Fruit fly (Drosophila melanogaster) whole organism, wandering third instar larva: Measurements from ENCODE around the gene vrs.

ENCODE experiments used
- Dif ChIP-seq: fragments of 200-275, 200-300 bp; sonication (Bioruptor generic); optimal IDR thresholded peaks from 2 replicates; lab custom pipeline; 2018; ENCODE audit warnings: missing biosample characterization, missing genetic modification characterization; ENCODE audit not compliant: partially characterized antibody
- Hr78 ChIP-seq: fragments of >200 bp; optimal IDR thresholded peaks from 2 replicates; lab custom pipeline; 2017; ENCODE audit warnings: missing biosample characterization, missing genetic modification characterization
- Rel ChIP-seq, 2 experiments: fragments of 200-800 bp; sonication (Bioruptor generic) in 1 of 2; optimal IDR thresholded peaks; 2 replicates in 1 of 2; 3 replicates in 1 of 2; lab custom pipeline; 2016 to 2019; ENCODE audit warnings: mild to moderate bottlenecking in 2 of 2, missing biosample characterization in 2 of 2, missing genetic modification characterization in 2 of 2, moderate library complexity in 1 of 2
- Sp1 ChIP-seq: fragments of 200-800 bp; sonication (Bioruptor generic); optimal IDR thresholded peaks from 3 replicates; lab custom pipeline; 2019; ENCODE audit warnings: missing biosample characterization, mild to moderate bottlenecking, missing genetic modification characterization, moderate library complexity
- br ChIP-seq: fragments of 200-800 bp; sonication (Bioruptor generic); optimal IDR thresholded peaks from 2 replicates; lab custom pipeline; 2016; ENCODE audit warnings: missing biosample characterization, missing genetic modification characterization
- brk ChIP-seq: fragments of 200-800 bp; sonication (Bioruptor generic); optimal IDR thresholded peaks from 2 replicates; lab custom pipeline; 2016; ENCODE audit warnings: missing biosample characterization, mild to moderate bottlenecking, missing genetic modification characterization
- ey ChIP-seq: fragments of 200-800 bp; sonication (Bioruptor generic); optimal IDR thresholded peaks from 2 replicates; lab custom pipeline; 2016; ENCODE audit warnings: missing biosample characterization, missing genetic modification characterization
- foxo ChIP-seq, 2 experiments: fragments of 200-800 bp; sonication (Bioruptor generic); optimal IDR thresholded peaks; 2 replicates in 1 of 2; 3 replicates in 1 of 2; lab custom pipeline; 2016 to 2017; ENCODE audit warnings: missing biosample characterization in 2 of 2, missing genetic modification characterization in 2 of 2
- lola ChIP-seq: fragments of >200 bp; optimal IDR thresholded peaks from 2 replicates; lab custom pipeline; 2017; ENCODE audit warnings: missing biosample characterization, missing genetic modification characterization
- pan ChIP-seq: fragments of >200 bp; optimal IDR thresholded peaks from 2 replicates; lab custom pipeline; 2017
- sv ChIP-seq: fragments of 200-800 bp; sonication (Bioruptor generic); optimal IDR thresholded peaks from 3 replicates; lab custom pipeline; 2016; ENCODE audit warnings: missing biosample characterization, missing genetic modification characterization
- usp ChIP-seq: fragments of >200 bp; optimal IDR thresholded peaks from 2 replicates; lab custom pipeline; 2017; ENCODE audit warnings: missing biosample characterization, missing genetic modification characterization
- woc ChIP-seq: sonication (Bioruptor generic); optimal IDR thresholded peaks from 2 replicates; lab custom pipeline; 2016; ENCODE audit warnings: missing biosample characterization, mild to moderate bottlenecking, missing genetic modification characterization

- TF ChIP-seq Sp1 (GFP tag; lab: Kevin White, UChicago) (no peak), Rel (GFP tag; optimal IDR thresholded peaks at IDR 0.05; lab: Kevin White, UChicago) (no peak), Rel (tag; optimal IDR thresholded peaks at IDR 0.05; lab: Kevin White, UChicago) (no peak), br (GFP tag; lab: Kevin White, UChicago) (no peak), brk (no peak), Dif (no peak), woc (GFP tag; lab: Kevin White, UChicago) (no peak), lola (GFP tag; lab: Kevin White, UChicago) (no peak), usp (no peak), ey (GFP tag; lab: Kevin White, UChicago) (no peak), Hr78 (GFP tag; lab: Kevin White, UChicago) (no peak), sv (GFP tag; lab: Kevin White, UChicago) (no peak), pan (lab: Kevin White, UChicago) (no peak), foxo (GFP tag; optimal IDR thresholded peaks at IDR 0.05; lab: Kevin White, UChicago) (no peak)
Measured at dm6 chr3R:12454492-12454891, 7.0 kb downstream of the vrs start.
